Worm (Caenorhabditis elegans): ENCODE results near the gene imp-3.
A peak's percentile ranks its signal among the peaks of the same experiment; 100 is the strongest.

The imp-3 gene

ce11 chrIV:7815683-7816183 is 26.3 kb upstream of the imp-3 start, which contains the start of gene cdgs-1:
Gene cdgs-1, minus strand, starts transcription at chrIV:7815733.
- TF ChIP-seq nhr-67 (tag; optimal IDR thresholded peaks at IDR 0.05) (no peak), pha-4 (tag; optimal IDR thresholded peaks at IDR 0.05) (peak; percentile 84), mdl-1 (tag; optimal IDR thresholded peaks at IDR 0.05) (peak; percentile 26), eor-1 (tag; optimal IDR thresholded peaks at IDR 0.05) (no peak), fkh-10 (GFP tag; optimal IDR thresholded peaks at IDR 0.05) (peak; percentile 72), pqm-1 (tag; optimal IDR thresholded peaks at IDR 0.05) (peak; percentile 1), nfya-1 (tag; optimal IDR thresholded peaks at IDR 0.05; ENCODE audit: insufficient read depth) (peak; percentile 69), aly-2 (tag; optimal IDR thresholded peaks at IDR 0.05) (no peak), snpc-4 (tag; optimal IDR thresholded peaks at IDR 0.05) (peak; percentile 49), egl-5 (tag; optimal IDR thresholded peaks at IDR 0.05) (peak; percentile 58), elt-2 (tag; optimal IDR thresholded peaks at IDR 0.05) (peak; percentile 27), fkh-2 (tag; optimal IDR thresholded peaks at IDR 0.05) (peak; percentile 55)

ce11 chrIV:7812709-7813108 is 23.3 kb upstream of the imp-3 start, which contains the start of gene zgpa-1:
Gene zgpa-1, minus strand, starts transcription at chrIV:7812809.
- TF ChIP-seq snpc-4 (tag; optimal IDR thresholded peaks at IDR 0.05) (no peak), pha-4 (tag; optimal IDR thresholded peaks at IDR 0.05) (no peak), lsy-12 (tag; optimal IDR thresholded peaks at IDR 0.05) (no peak), ztf-11 (tag; optimal IDR thresholded peaks at IDR 0.05) (no peak), nhr-43 (tag; optimal IDR thresholded peaks at IDR 0.05; ENCODE audit: poor library complexity, severe bottlenecking) (no peak)

DNA sequence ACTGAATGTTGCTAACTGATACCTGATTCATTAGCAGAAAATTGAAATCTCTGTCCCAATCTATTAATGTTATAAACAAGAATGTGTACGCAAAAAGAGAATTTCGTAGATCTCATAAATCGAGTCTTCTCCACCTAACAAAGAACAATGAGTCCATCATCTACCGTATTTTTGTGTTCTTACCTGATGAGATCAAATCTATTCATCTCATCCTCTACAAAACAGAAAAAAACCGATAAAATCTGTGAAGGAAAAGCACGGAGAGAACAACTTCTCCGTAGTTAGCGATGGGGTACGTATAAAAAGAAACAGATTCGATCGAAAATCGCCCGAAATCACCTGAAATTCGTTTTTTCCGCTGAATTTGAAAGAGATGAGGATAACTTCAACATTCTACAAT is 19.2 kb upstream of the imp-3 start, which contains the start of gene C33H5.1:
Gene C33H5.1, plus strand, starts transcription at position 330 of the 400 bp plus-strand sequence.
- TF ChIP-seq fos-1 (tag; optimal IDR thresholded peaks at IDR 0.05) (no peak), elt-1 (tag; optimal IDR thresholded peaks at IDR 0.05) (peak; percentile 83), unc-62 (GFP tag; optimal IDR thresholded peaks at IDR 0.05) (no peak), mml-1 (tag; optimal IDR thresholded peaks at IDR 0.05) (no peak)

DNA sequence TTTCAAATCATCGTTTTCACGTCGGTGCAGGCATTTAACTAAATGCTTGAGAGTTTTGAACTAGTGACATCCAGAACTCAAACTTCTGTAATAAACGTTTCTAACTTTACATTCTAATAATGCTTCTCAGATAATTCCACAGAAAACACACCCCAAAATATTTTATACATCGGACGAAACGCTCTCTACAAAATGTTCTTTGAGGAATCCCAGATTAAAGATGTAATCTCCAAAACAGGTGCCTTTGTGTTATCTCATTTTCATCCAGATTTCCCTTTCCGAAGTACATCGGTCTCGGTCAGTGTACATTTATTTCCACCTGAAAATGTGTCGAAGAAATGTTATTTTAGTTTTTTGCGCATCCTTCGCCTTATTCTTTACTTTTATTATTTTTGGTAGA is 15.3 kb upstream of the imp-3 start, which contains the start of gene C33H5.2:
Gene C33H5.2, plus strand, starts transcription at position 301 of the 400 bp plus-strand sequence.
- TF ChIP-seq lin-39 (tag; optimal IDR thresholded peaks at IDR 0.05) (no peak), tbx-2 (tag; optimal IDR thresholded peaks at IDR 0.05) (no peak), lin-15B (tag; optimal IDR thresholded peaks at IDR 0.05) (no peak), mml-1 (tag; optimal IDR thresholded peaks at IDR 0.05) (no peak), ceh-9 (tag; optimal IDR thresholded peaks at IDR 0.05) (no peak), aly-2 (tag; optimal IDR thresholded peaks at IDR 0.05) (no peak), nhr-23 (tag; optimal IDR thresholded peaks at IDR 0.05) (no peak), snpc-4 (tag; optimal IDR thresholded peaks at IDR 0.05) (no peak), zag-1 (tag; optimal IDR thresholded peaks at IDR 0.05) (no peak), egl-27 (tag; optimal IDR thresholded peaks at IDR 0.05) (no peak), pqm-1 (tag; optimal IDR thresholded peaks at IDR 0.05) (no peak), ama-1 (optimal IDR thresholded peaks at IDR 0.05) (no peak), nhr-12 (tag; optimal IDR thresholded peaks at IDR 0.05) (no peak), nfya-1 (tag; optimal IDR thresholded peaks at IDR 0.05; ENCODE audit: insufficient read depth) (no peak), nhr-28 (tag; optimal IDR thresholded peaks at IDR 0.05) (no peak)

- TF ChIP-seq pqm-1 (tag; optimal IDR thresholded peaks at IDR 0.05) = no peak
- no peak for TF ChIP-seq lin-15B (tag; optimal IDR thresholded peaks at IDR 0.05)
These were observed 13.8 kb upstream of the imp-3 start, which contains the start of gene C33H5.16 for ce11 chrIV:7803250-7803649. Gene C33H5.16, minus strand, starts transcription at chrIV:7803350.

- no peak for TF ChIP-seq lin-15B (tag; optimal IDR thresholded peaks at IDR 0.05)
- no peak for TF ChIP-seq daf-12 (tag; optimal IDR thresholded peaks at IDR 0.05)
- no peak for TF ChIP-seq nhr-25 (tag; optimal IDR thresholded peaks at IDR 0.05)
- no peak for TF ChIP-seq elt-1 (tag; optimal IDR thresholded peaks at IDR 0.05)
These were observed 10.9 kb upstream of the imp-3 start for ce11 chrIV:7800338-7800737.

Measured in whole organism, L3 larva.